3 fruit fly cellular contexts compared by ENCODE assay signal in the genomic region with DNA sequence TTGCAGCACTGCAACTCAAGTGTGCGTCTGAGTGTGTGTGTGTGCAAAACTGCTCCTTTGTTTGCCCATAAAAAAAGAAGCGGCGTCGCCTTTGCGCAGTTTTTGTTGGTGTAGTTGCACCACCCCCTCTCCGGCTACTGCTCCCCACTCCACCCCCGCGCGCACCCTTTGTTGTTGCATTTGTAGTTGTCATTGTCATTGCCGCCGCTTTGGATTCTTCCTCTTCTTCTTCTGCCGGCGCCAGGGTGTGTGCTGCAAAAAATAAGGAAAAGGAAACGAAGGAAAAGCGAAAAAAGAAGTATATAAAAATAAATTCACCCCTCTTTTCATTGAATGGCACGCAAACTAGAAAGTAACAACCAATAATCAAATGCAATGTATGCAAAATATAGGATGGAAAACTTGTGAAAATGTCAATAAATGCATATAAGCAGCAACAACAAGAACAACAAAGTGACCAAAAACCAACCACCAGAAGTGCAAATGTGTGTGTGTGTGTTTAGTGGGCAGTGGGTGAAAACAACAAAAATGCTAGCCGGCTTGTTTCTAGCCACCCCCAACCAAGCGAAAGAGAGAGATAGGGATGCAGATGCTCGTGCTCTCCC.
TF ChIP-seq lines count a peak whose summit lies in the region.

No protein-coding gene starts in this region.

- no peak for TF ChIP-seq CTCF in whole organism, embryonic (GFP tag; optimal IDR thresholded peaks at IDR 0.05; lab: Kevin White, UChicago)

TF ChIP-seq in whole organism, embryonic, 481 proteins besides CTCF, POLR2A, EP300 and RAD21 (continues in another document):
- TF ChIP-seq CG4617 (GFP tag; optimal IDR thresholded peaks at IDR 0.05; lab: Kevin White, UChicago; ENCODE audit: borderline replicate concordance) (no peak), Bdp1 (GFP tag; optimal IDR thresholded peaks at IDR 0.05; lab: Kevin White, UChicago) (no peak), CG11398 (GFP tag; optimal IDR thresholded peaks at IDR 0.05; lab: Kevin White, UChicago) (no peak), kah (GFP tag; optimal IDR thresholded peaks at IDR 0.05; lab: Kevin White, UChicago) (peak; percentile 0), hth (optimal IDR thresholded peaks at IDR 0.05; lab: Kevin White, UChicago) (no peak), slbo (GFP tag; IDR thresholded peaks at IDR 0.05; lab: Robert Waterston, UW) (no peak), gce (GFP tag; IDR thresholded peaks at IDR 0.05; lab: Robert Waterston, UW) (no peak), Sox102F (GFP tag; optimal IDR thresholded peaks at IDR 0.05; lab: Kevin White, UChicago) (no peak), Hsf (GFP tag; optimal IDR thresholded peaks at IDR 0.05; lab: Kevin White, UChicago) (no peak), ERR (GFP tag; optimal IDR thresholded peaks at IDR 0.05; lab: Kevin White, UChicago) (no peak), CG34422 (GFP tag; IDR thresholded peaks at IDR 0.05; lab: Robert Waterston, UW) (peak; percentile 9; the same call in 1 of the 3 replicates), Hmx (GFP tag; optimal IDR thresholded peaks at IDR 0.05; lab: Kevin White, UChicago) (no peak), crol (GFP tag; IDR thresholded peaks at IDR 0.05; lab: Robert Waterston, UW) (peak; percentile 41; the same call in 1 of the 2 replicates), Oaz (GFP tag; IDR thresholded peaks at IDR 0.05; lab: Robert Waterston, UW) (no peak), CG12104 (GFP tag; optimal IDR thresholded peaks at IDR 0.05; lab: Kevin White, UChicago) (no peak), pros (GFP tag; optimal IDR thresholded peaks at IDR 0.05; lab: Kevin White, UChicago) (peak; percentile 48), CG43689 (GFP tag; IDR thresholded peaks at IDR 0.05; lab: Robert Waterston, UW) (no peak), sima (GFP tag; optimal IDR thresholded peaks at IDR 0.05; lab: Kevin White, UChicago) (no peak), trh (GFP tag; optimal IDR thresholded peaks at IDR 0.05; lab: Kevin White, UChicago) (no peak), Sry-β (GFP tag; optimal IDR thresholded peaks at IDR 0.05; lab: Kevin White, UChicago) (no peak), aop (GFP tag; IDR thresholded peaks at IDR 0.05; lab: Robert Waterston, UW) (no peak), bcd (GFP tag; optimal IDR thresholded peaks at IDR 0.05; lab: Kevin White, UChicago) (no peak), CG8924 (tag; optimal IDR thresholded peaks at IDR 0.05; lab: Kevin White, UChicago) (no peak), ara (GFP tag; IDR thresholded peaks at IDR 0.05; lab: Robert Waterston, UW) (no peak), Bgb (GFP tag; IDR thresholded peaks at IDR 0.05; lab: Robert Waterston, UW; ENCODE audit: partially characterized antibody) (no peak), CG14014 (GFP tag; IDR thresholded peaks at IDR 0.05; lab: Robert Waterston, UW) (no peak), Hr51 (GFP tag; optimal IDR thresholded peaks at IDR 0.05; lab: Kevin White, UChicago) (no peak), kni (GFP tag; optimal IDR thresholded peaks at IDR 0.05; lab: Kevin White, UChicago) (peak; percentile 1), Hr39 (optimal IDR thresholded peaks at IDR 0.05; lab: Kevin White, UChicago) (no peak)

TF ChIP-seq in whole organism, prepupa, 60 proteins besides CTCF, POLR2A, EP300 and RAD21:
- TF ChIP-seq CG10631 (GFP tag; optimal IDR thresholded peaks at IDR 0.05; lab: Kevin White, UChicago), result no peak
- peak; percentile 36 to 44 for TF ChIP-seq ss (GFP tag; optimal IDR thresholded peaks at IDR 0.05; lab: Kevin White, UChicago)
- TF ChIP-seq achi (GFP tag; optimal IDR thresholded peaks at IDR 0.05; lab: Kevin White, UChicago), result no peak
- peak; percentile 41 for TF ChIP-seq CG9139 (GFP tag; optimal IDR thresholded peaks at IDR 0.05; lab: Kevin White, UChicago)
- TF ChIP-seq Sox14 (GFP tag; optimal IDR thresholded peaks at IDR 0.05; lab: Kevin White, UChicago), result peak; percentile 83
- TF ChIP-seq CG3919 (GFP tag; optimal IDR thresholded peaks at IDR 0.05; lab: Kevin White, UChicago), result no peak
- TF ChIP-seq CG6163 (GFP tag; IDR thresholded peaks at IDR 0.05; lab: Robert Waterston, UW), result peak; percentile 24; the same call in 1 of the 3 replicates
- peak; percentile 5 for TF ChIP-seq CG10669 (GFP tag; optimal IDR thresholded peaks at IDR 0.05; lab: Kevin White, UChicago)

TF ChIP-seq in whole organism, pupa, 21 proteins besides CTCF, POLR2A, EP300 and RAD21:
- TF ChIP-seq CG8301 (tag; optimal IDR thresholded peaks at IDR 0.05; lab: Kevin White, UChicago), result no peak
- TF ChIP-seq gl (tag; optimal IDR thresholded peaks at IDR 0.05; lab: Kevin White, UChicago), result no peak
- TF ChIP-seq fd96Ca (GFP tag; IDR thresholded peaks at IDR 0.05; lab: Robert Waterston, UW), result no peak
- peak; percentile 52 for TF ChIP-seq CG13204 (GFP tag; optimal IDR thresholded peaks at IDR 0.05; lab: Kevin White, UChicago)
- TF ChIP-seq CG14655 (GFP tag; optimal IDR thresholded peaks at IDR 0.05; lab: Kevin White, UChicago), result peak; percentile 15
- no peak for TF ChIP-seq Snoo (tag; optimal IDR thresholded peaks at IDR 0.05; lab: Kevin White, UChicago)
